Worm (Caenorhabditis elegans) whole organism, L3 larva: Measurements from ENCODE around the gene C06B8.2.
A peak's percentile ranks its signal among the peaks of the same experiment; 100 is the strongest.

Experiments used
- R02D3.7 ChIP-seq: fragments of 150-350 bp; optimal IDR thresholded peaks from 2 replicates; lab custom pipeline; 2014; ENCODE audit warnings: missing biosample characterization, missing genetic modification characterization
- ZK546.5 ChIP-seq: sonication (generic microtip); optimal IDR thresholded peaks from 2 replicates; lab custom pipeline; 2017; ENCODE audit warnings: missing biosample characterization, missing genetic modification characterization
- aly-2 ChIP-seq: fragments of 150-350 bp; optimal IDR thresholded peaks from 2 replicates; lab custom pipeline; 2014; ENCODE audit warnings: missing biosample characterization, missing genetic modification characterization
- ama-1 ChIP-seq: fragments of 150-350 bp; optimal IDR thresholded peaks from 2 replicates; lab custom pipeline; 2018
- ceh-16 ChIP-seq: sonication (generic microtip); optimal IDR thresholded peaks from 2 replicates; lab custom pipeline; 2017; ENCODE audit warnings: missing biosample characterization, missing genetic modification characterization
- ceh-82 ChIP-seq: fragments of 150-350 bp; optimal IDR thresholded peaks from 2 replicates; lab custom pipeline; 2014; ENCODE audit warnings: missing biosample characterization, missing genetic modification characterization
- ceh-9 ChIP-seq: sonication (generic microtip); optimal IDR thresholded peaks from 2 replicates; lab custom pipeline; 2018; ENCODE audit warnings: missing biosample characterization, missing genetic modification characterization
- egl-5 ChIP-seq: fragments of 150-350 bp; optimal IDR thresholded peaks from 2 replicates; lab custom pipeline; 2017; ENCODE audit warnings: missing biosample characterization, missing genetic modification reagents, missing genetic modification characterization, inconsistent platforms
- elt-1 ChIP-seq: fragments of 150-350 bp; optimal IDR thresholded peaks from 2 replicates; lab custom pipeline; 2014; ENCODE audit warnings: missing biosample characterization, missing genetic modification characterization
- elt-2 ChIP-seq: sonication (generic microtip); optimal IDR thresholded peaks from 2 replicates; lab custom pipeline; 2016; ENCODE audit warnings: missing genetic modification reagents, mild to moderate bottlenecking, missing genetic modification characterization, missing compliant biosample characterization
- elt-3 ChIP-seq, 3 experiments: fragments of 150-350 bp in 1 of 3; sonication (generic microtip) in 2 of 3; optimal IDR thresholded peaks; 2 replicates in 2 of 3; 4 replicates in 1 of 3; lab custom pipeline; 2014 to 2017; ENCODE audit warnings: missing biosample characterization in 3 of 3, missing genetic modification characterization in 3 of 3
- eor-1 ChIP-seq, 2 experiments: fragments of 150-350 bp; optimal IDR thresholded peaks; 2 replicates each; lab custom pipeline; 2014 to 2018; ENCODE audit warnings: missing biosample characterization in 2 of 2, missing genetic modification characterization in 2 of 2
- fos-1 ChIP-seq: fragments of 150-350 bp; optimal IDR thresholded peaks from 2 replicates; lab custom pipeline; 2014; ENCODE audit warnings: missing biosample characterization, missing genetic modification characterization
- hmg-11 ChIP-seq: sonication (generic microtip); optimal IDR thresholded peaks from 2 replicates; lab custom pipeline; 2016; ENCODE audit warnings: missing genetic modification characterization, missing compliant biosample characterization
- jun-1 ChIP-seq: fragments of 150-350 bp; optimal IDR thresholded peaks from 2 replicates; lab custom pipeline; 2014; ENCODE audit warnings: missing biosample characterization, missing genetic modification reagents, missing genetic modification characterization
- lin-39 ChIP-seq: fragments of 150-350 bp; optimal IDR thresholded peaks from 2 replicates; lab custom pipeline; 2018; ENCODE audit warnings: missing biosample characterization, missing genetic modification reagents, missing genetic modification characterization
- lsy-12 ChIP-seq: sonication (generic microtip); optimal IDR thresholded peaks from 2 replicates; lab custom pipeline; 2016; ENCODE audit warnings: mild to moderate bottlenecking, missing genetic modification characterization, missing compliant biosample characterization
- mdl-1 ChIP-seq: fragments of 150-350 bp; optimal IDR thresholded peaks from 2 replicates; lab custom pipeline; 2014; ENCODE audit warnings: missing biosample characterization, missing genetic modification characterization
- mml-1 ChIP-seq: fragments of 150-350 bp; sonication (generic microtip); optimal IDR thresholded peaks from 3 replicates; lab custom pipeline; 2014; ENCODE audit warnings: missing biosample characterization, missing genetic modification characterization
- nfya-1 ChIP-seq: sonication (generic microtip); optimal IDR thresholded peaks from 2 replicates; lab custom pipeline; 2017; ENCODE audit warnings: missing genetic modification characterization, mild to moderate bottlenecking, missing compliant biosample characterization, antibody characterized with exemption, moderate library complexity; ENCODE audit not compliant: insufficient read depth
- nhr-23 ChIP-seq: fragments of 150-350 bp; optimal IDR thresholded peaks from 2 replicates; lab custom pipeline; 2014; ENCODE audit warnings: missing biosample characterization, missing genetic modification reagents, missing genetic modification characterization
- nhr-28 ChIP-seq: fragments of 150-350 bp; optimal IDR thresholded peaks from 2 replicates; lab custom pipeline; 2014; ENCODE audit warnings: missing biosample characterization, missing genetic modification characterization
- nhr-43 ChIP-seq: sonication (generic microtip); optimal IDR thresholded peaks from 2 replicates; lab custom pipeline; 2016; ENCODE audit warnings: mild to moderate bottlenecking, missing genetic modification characterization, missing compliant biosample characterization; ENCODE audit not compliant: poor library complexity, severe bottlenecking
- nhr-67 ChIP-seq: fragments of 150-350 bp; optimal IDR thresholded peaks from 2 replicates; lab custom pipeline; 2014; ENCODE audit warnings: missing biosample characterization, missing genetic modification characterization
- nhr-76 ChIP-seq: fragments of 150-350 bp; sonication (generic microtip); optimal IDR thresholded peaks from 5 replicates; lab custom pipeline; 2014; ENCODE audit warnings: missing biosample characterization, missing genetic modification characterization
- nhr-77 ChIP-seq: fragments of 150-350 bp; optimal IDR thresholded peaks from 2 replicates; lab custom pipeline; 2014; ENCODE audit warnings: missing biosample characterization, missing genetic modification characterization
- pha-4 ChIP-seq: fragments of 150-350 bp; optimal IDR thresholded peaks from 2 replicates; lab custom pipeline; 2014; ENCODE audit warnings: missing biosample characterization, missing genetic modification reagents, missing genetic modification characterization
- pqm-1 ChIP-seq: fragments of 150-350 bp; optimal IDR thresholded peaks from 2 replicates; lab custom pipeline; 2017; ENCODE audit warnings: missing biosample characterization, missing genetic modification characterization, inconsistent platforms
- skn-1 ChIP-seq: fragments of 150-350 bp; optimal IDR thresholded peaks from 2 replicates; lab custom pipeline; 2014; ENCODE audit warnings: missing biosample characterization, missing genetic modification characterization
- snpc-4 ChIP-seq: fragments of 150-350 bp; optimal IDR thresholded peaks from 2 replicates; lab custom pipeline; 2014; ENCODE audit warnings: missing biosample characterization, missing genetic modification characterization
- tbx-2 ChIP-seq: sonication (generic microtip); optimal IDR thresholded peaks from 2 replicates; lab custom pipeline; 2016; ENCODE audit warnings: mild to moderate bottlenecking, missing genetic modification characterization, missing compliant biosample characterization
- unc-62 ChIP-seq: fragments of 150-350 bp; sonication (generic microtip); optimal IDR thresholded peaks from 4 replicates; lab custom pipeline; 2014; ENCODE audit warnings: missing biosample characterization, missing genetic modification reagents, missing genetic modification characterization
- zag-1 ChIP-seq: fragments of 150-350 bp; optimal IDR thresholded peaks from 2 replicates; lab custom pipeline; 2014; ENCODE audit warnings: missing biosample characterization, missing genetic modification characterization
- ztf-11 ChIP-seq: fragments of 150-350 bp; optimal IDR thresholded peaks from 2 replicates; lab custom pipeline; 2014; ENCODE audit warnings: missing biosample characterization, missing genetic modification characterization
- ztf-4 ChIP-seq: fragments of 150-350 bp; optimal IDR thresholded peaks from 2 replicates; lab custom pipeline; 2014; ENCODE audit warnings: missing biosample characterization, missing genetic modification characterization

C06B8.2 gene

DNA sequence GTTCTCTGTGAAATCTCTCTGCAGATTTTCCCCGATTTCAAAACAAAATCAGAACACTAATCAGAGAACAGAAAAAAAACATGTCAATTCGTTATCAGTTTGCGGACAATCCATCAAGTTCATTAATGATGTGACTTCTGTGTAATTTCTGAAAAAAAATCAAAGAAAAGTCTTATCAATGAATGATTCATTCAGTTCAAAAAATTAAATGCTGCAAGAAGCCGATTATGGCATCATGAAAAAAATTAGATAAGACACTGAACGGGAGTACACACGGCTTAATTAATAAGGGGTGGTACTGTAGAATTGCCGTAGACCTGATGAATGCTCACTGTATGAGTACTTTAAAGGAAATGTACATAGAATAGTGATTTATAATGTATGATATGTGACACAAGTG lies 42.4 kb downstream of the C06B8.2 start:
- TF ChIP-seq pqm-1 (tag; lab: Kevin White, UChicago) (peak; percentile 98), jun-1 (tag; lab: Kevin White, UChicago) (peak; percentile 46), hmg-11 (tag; lab: Kevin White, UChicago) (no peak), ceh-9 (no peak), elt-2 (peak; percentile 90), nhr-76 (tag; lab: Kevin White, UChicago) (no peak), nfya-1 (tag; lab: Kevin White, UChicago) (no peak), mml-1 (no peak)

DNA sequence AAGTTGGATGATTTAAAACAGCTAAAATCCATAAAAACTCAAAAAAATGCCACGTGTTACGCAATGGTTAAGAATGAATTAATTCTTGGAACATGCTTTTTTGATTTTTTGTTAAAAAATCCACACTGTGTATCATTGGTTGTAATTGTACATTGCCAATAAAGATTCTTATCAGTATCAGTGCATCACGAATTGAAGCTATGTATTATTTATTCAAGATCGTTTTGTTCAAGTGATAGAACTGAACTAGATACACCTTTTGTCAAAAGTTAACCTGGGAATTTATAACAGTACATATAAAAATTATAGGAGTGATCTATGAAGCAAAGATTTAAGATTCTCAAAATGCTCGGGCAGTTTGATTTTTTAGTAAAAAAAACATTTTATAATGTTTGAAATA lies 43.9 kb downstream of the C06B8.2 start:
- TF ChIP-seq nhr-23 (tag; lab: Kevin White, UChicago) (no peak), pqm-1 (tag; lab: Kevin White, UChicago) (peak; percentile 62), nfya-1 (tag; lab: Kevin White, UChicago) (no peak), tbx-2 (tag; lab: Kevin White, UChicago) (no peak), pha-4 (tag; lab: Kevin White, UChicago) (peak; percentile 39), mdl-1 (no peak), elt-1 (tag; lab: Kevin White, UChicago) (no peak), elt-2 (peak; percentile 37), zag-1 (no peak)

DNA sequence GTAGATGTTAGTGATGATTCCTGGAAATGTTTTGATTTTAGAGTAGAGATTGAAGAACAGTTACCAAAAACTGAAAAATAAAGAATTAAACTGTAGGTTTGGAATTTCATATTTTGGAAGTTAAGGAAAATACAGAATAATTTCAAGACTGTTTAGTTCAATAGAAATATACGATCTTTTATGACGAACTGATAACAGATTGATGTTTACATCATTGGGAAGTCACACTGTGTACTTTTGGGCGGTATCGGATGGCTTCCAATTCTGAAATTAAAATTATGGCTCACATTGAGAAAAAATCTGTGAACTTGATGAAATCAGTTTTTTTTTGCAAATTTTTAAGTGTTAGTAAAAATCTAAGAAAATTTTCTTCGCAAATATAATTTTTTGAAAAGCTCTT lies 46.1 kb downstream of the C06B8.2 start, which contains the start of gene T26H5.8:
Gene T26H5.8, minus strand, starts transcription at position 270 of the 400 bp plus-strand sequence.
- TF ChIP-seq nfya-1 (tag; lab: Kevin White, UChicago) (no peak), fos-1 (no peak), elt-2 (peak; percentile 56), pqm-1 (tag; lab: Kevin White, UChicago) (peak; percentile 86), pha-4 (tag; lab: Kevin White, UChicago) (peak; percentile 90)

DNA sequence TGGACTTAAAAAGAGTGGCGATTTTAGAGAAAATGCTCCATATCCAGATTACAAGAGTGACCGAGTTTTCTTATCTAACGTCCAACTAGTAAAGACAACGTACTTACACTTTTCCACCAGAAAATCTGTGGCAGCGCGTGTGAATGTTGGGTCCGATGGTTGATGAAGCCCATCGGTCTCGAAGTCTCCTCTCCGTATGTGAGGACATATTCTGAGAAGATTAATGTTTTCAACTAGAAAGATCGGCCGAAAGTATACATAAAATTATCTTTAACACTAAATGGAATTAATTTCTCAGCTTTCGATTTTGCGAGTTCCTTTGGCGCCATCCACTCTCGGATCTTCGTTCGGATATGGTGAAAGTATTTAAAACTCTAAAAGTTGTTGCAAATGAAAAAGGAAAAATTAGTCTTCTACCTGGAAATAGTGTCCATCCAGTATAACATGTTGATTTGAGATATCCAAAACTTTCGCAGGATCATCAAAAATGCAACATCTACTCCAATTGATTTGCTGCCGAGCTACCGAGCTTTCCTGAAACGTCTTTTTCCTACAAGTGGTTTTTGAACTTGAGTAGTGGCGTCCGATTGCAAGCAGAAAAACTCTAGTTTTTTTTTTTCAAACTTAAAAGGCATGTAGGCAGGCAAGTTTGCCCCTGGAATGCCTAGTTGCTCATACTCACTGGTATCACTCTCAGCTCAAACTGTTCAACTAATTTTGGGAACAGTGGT lies 47.1 kb downstream of the C06B8.2 start:
- TF ChIP-seq ama-1 (lab: Kevin White, UChicago) (no peak), mdl-1 (no peak), nhr-28 (tag; lab: Kevin White, UChicago) (no peak), R02D3.7 (tag; lab: Kevin White, UChicago) (no peak), ceh-9 (no peak), egl-5 (tag; lab: Kevin White, UChicago) (no peak), aly-2 (tag; lab: Kevin White, UChicago) (no peak), nhr-76 (tag; lab: Kevin White, UChicago) (no peak), eor-1 (tag; optimal IDR thresholded peaks at IDR 0.05; lab: Kevin White, UChicago) (no peak), nhr-77 (no peak), ceh-16 (tag; lab: Kevin White, UChicago) (no peak), nhr-23 (tag; lab: Kevin White, UChicago) (no peak), tbx-2 (tag; lab: Kevin White, UChicago) (no peak), fos-1 (no peak), ceh-82 (tag; lab: Kevin White, UChicago) (no peak), ztf-4 (tag; lab: Kevin White, UChicago) (no peak), elt-3 (tag; optimal IDR thresholded peaks at IDR 0.05; lab: Kevin White, UChicago) (no peak), mml-1 (no peak), unc-62 (GFP tag; lab: Kevin White, UChicago) (no peak)

DNA sequence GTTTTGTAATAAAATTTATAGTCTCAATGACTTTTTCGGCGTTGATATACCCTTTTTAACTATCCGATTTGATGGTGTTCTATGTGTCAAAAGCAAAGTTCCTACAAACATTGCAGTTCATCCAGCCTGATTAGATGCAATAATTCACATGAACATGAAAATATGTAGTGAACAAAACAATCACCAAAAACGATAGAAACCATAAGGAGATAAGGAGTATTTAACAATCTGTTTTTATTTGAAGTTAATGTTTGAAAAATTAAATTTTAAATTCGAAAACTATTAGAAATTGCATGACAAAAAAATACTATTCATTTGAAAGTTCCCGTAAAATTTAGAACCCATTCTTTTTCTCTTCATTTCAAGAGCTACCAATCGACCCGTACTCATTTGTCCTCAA lies 51.6 kb downstream of the C06B8.2 start, which contains the start of gene fbxa-209:
Gene fbxa-209, minus strand, starts transcription at position 101 of the 400 bp plus-strand sequence.
- TF ChIP-seq lsy-12, result no peak
- TF ChIP-seq nhr-43, result no peak
- TF ChIP-seq tbx-2 (tag; lab: Kevin White, UChicago), result no peak
- no peak for TF ChIP-seq ceh-9
- no peak for TF ChIP-seq ztf-4 (tag; lab: Kevin White, UChicago)
- TF ChIP-seq ceh-16 (tag; lab: Kevin White, UChicago), result no peak
- TF ChIP-seq skn-1 (tag; lab: Kevin White, UChicago), result no peak
- no peak for TF ChIP-seq snpc-4 (tag; lab: Kevin White, UChicago)
- no peak for TF ChIP-seq nhr-67 (tag; lab: Kevin White, UChicago)
- TF ChIP-seq ZK546.5 (tag; lab: Kevin White, UChicago), result no peak
- no peak for TF ChIP-seq ztf-11 (tag; lab: Kevin White, UChicago)
- TF ChIP-seq lin-39, result no peak
